Fruit fly (Drosophila melanogaster): ENCODE measurements around the gene fusl.

- TF ChIP-seq usp (GFP tag; optimal IDR thresholded peaks at IDR 0.05) (no peak), pan (optimal IDR thresholded peaks at IDR 0.05) (no peak), EcR (GFP tag; optimal IDR thresholded peaks at IDR 0.05) (no peak), psq (optimal IDR thresholded peaks at IDR 0.05) (no peak), CG8478 (optimal IDR thresholded peaks at IDR 0.05) (no peak), Dll (optimal IDR thresholded peaks at IDR 0.05) (no peak)
Observed at dm6 chr2L:5341015-5341608, 3.2 kb upstream of the fusl start.

All from whole organism.